Fruit fly (Drosophila melanogaster) whole organism, embryonic: Measurements from ENCODE around the gene mRpL10.

Experiments
- Asciz ChIP-seq: fragments of 200-800 bp; sonication (Bioruptor generic); optimal IDR thresholded peaks from 2 replicates; lab custom pipeline; 2017; ENCODE audit warnings: missing biosample characterization, mild to moderate bottlenecking, missing genetic modification characterization, missing genetic modification reagents
- CG10147 ChIP-seq: fragments of 200-800 bp; sonication (Bioruptor generic); optimal IDR thresholded peaks from 2 replicates; lab custom pipeline; 2019; ENCODE audit warnings: missing biosample characterization, mild to moderate bottlenecking, missing genetic modification characterization, moderate library complexity
- CG10267 ChIP-seq: fragments of 200-800 bp; sonication (Bioruptor generic); optimal IDR thresholded peaks from 2 replicates; lab custom pipeline; 2018; ENCODE audit warnings: missing biosample characterization, mild to moderate bottlenecking, missing genetic modification characterization, moderate library complexity
- CG10654 ChIP-seq: fragments of 200-800 bp; sonication (Bioruptor generic); optimal IDR thresholded peaks from 2 replicates; lab custom pipeline; 2016; ENCODE audit warnings: missing biosample characterization, missing genetic modification characterization
- CG10959 ChIP-seq: fragments of 200-800 bp; sonication (Bioruptor generic); IDR thresholded peaks from 2 replicates; pipeline ENCODE4 v1.3.6; 2022; ENCODE audit warnings: missing biosample characterization, missing genetic modification characterization
- CG10979 ChIP-seq: fragments of 200-800 bp; sonication (Bioruptor generic); optimal IDR thresholded peaks from 2 replicates; lab custom pipeline; 2018; ENCODE audit warnings: missing biosample characterization, mild to moderate bottlenecking, missing genetic modification characterization, moderate library complexity
- CG13894 ChIP-seq: fragments of 200-800 bp; sonication (Bioruptor generic); optimal IDR thresholded peaks from 3 replicates; lab custom pipeline; 2018; ENCODE audit warnings: missing biosample characterization, mild to moderate bottlenecking, missing genetic modification characterization, moderate library complexity
- CG14050 ChIP-seq: fragments of 200-800 bp; sonication (Bioruptor generic); IDR thresholded peaks from 3 replicates; pipeline ENCODE4 v1.3.6; 2022; ENCODE audit warnings: missing biosample characterization, missing genetic modification characterization
- CG14441 ChIP-seq: fragments of 200-800 bp; sonication (Bioruptor generic); IDR thresholded peaks from 2 replicates; pipeline ENCODE4 v1.3.6; 2022; ENCODE audit warnings: missing biosample characterization, missing genetic modification characterization
- CG14667 ChIP-seq: fragments of 200-800 bp; sonication (Bioruptor generic); IDR thresholded peaks from 2 replicates; pipeline ENCODE4 v1.3.6; 2022; ENCODE audit warnings: missing biosample characterization, missing genetic modification characterization
- CG14860 ChIP-seq: fragments of 200-800 bp; sonication (Bioruptor generic); IDR thresholded peaks from 3 replicates; pipeline ENCODE4 v1.3.6; 2022; ENCODE audit warnings: missing biosample characterization, missing genetic modification characterization; ENCODE audit not compliant: partially characterized antibody
- CG18011 ChIP-seq: fragments of 200-800 bp; sonication (Bioruptor generic); optimal IDR thresholded peaks from 2 replicates; lab custom pipeline; 2017; ENCODE audit warnings: missing biosample characterization, missing genetic modification characterization, mild to moderate bottlenecking, moderate library complexity, missing genotype
- CG2116 ChIP-seq: fragments of 200-800 bp; sonication (Bioruptor generic); optimal IDR thresholded peaks from 3 replicates; lab custom pipeline; 2018; ENCODE audit warnings: missing biosample characterization, mild to moderate bottlenecking, missing genetic modification characterization
- CG2129 ChIP-seq: fragments of 200-800 bp; sonication (Bioruptor generic); IDR thresholded peaks from 2 replicates; pipeline ENCODE4 v1.3.6; 2022; ENCODE audit warnings: missing biosample characterization, missing genetic modification characterization; ENCODE audit not compliant: partially characterized antibody
- CG2202 ChIP-seq: fragments of 200-800 bp; sonication (Bioruptor generic); optimal IDR thresholded peaks from 2 replicates; lab custom pipeline; 2018; ENCODE audit warnings: missing biosample characterization, mild to moderate bottlenecking, missing genetic modification characterization
- CG31441 ChIP-seq: fragments of 200-800 bp; sonication (Bioruptor generic); IDR thresholded peaks from 2 replicates; pipeline ENCODE4 v1.3.6; 2022; ENCODE audit warnings: missing biosample characterization, missing genetic modification characterization
- CG32532 ChIP-seq: fragments of 200-800 bp; sonication (Bioruptor generic); IDR thresholded peaks from 2 replicates; pipeline ENCODE4 v1.3.6; 2022; ENCODE audit warnings: missing biosample characterization, missing genetic modification characterization
- CG33557 ChIP-seq: fragments of 200-800 bp; sonication (Bioruptor generic); optimal IDR thresholded peaks from 2 replicates; lab custom pipeline; 2019; ENCODE audit warnings: missing biosample characterization, mild to moderate bottlenecking, missing genetic modification characterization, moderate library complexity
- CG3407 ChIP-seq: fragments of 200-800 bp; sonication (Bioruptor generic); optimal IDR thresholded peaks from 2 replicates; lab custom pipeline; 2018; ENCODE audit warnings: missing biosample characterization, mild to moderate bottlenecking, missing genetic modification characterization
- CG5180 ChIP-seq: fragments of 200-800 bp; sonication (Bioruptor generic); optimal IDR thresholded peaks from 3 replicates; lab custom pipeline; 2017; ENCODE audit warnings: missing biosample characterization, missing genetic modification characterization, mild to moderate bottlenecking, moderate library complexity, missing genetic modification reagents
- CG6813 ChIP-seq: fragments of 200-800 bp; sonication (Bioruptor generic); optimal IDR thresholded peaks from 2 replicates; lab custom pipeline; 2017; ENCODE audit warnings: missing biosample characterization, missing genetic modification characterization, mild to moderate bottlenecking, moderate library complexity, missing genetic modification reagents
- CG7271 ChIP-seq: fragments of 200-800 bp; sonication (Bioruptor generic); optimal IDR thresholded peaks from 2 replicates; lab custom pipeline; 2018; ENCODE audit warnings: missing biosample characterization, mild to moderate bottlenecking, missing genetic modification characterization, moderate library complexity
- CG7987 ChIP-seq: fragments of 200-800 bp; sonication (Bioruptor generic); optimal IDR thresholded peaks from 2 replicates; lab custom pipeline; 2018; ENCODE audit warnings: missing biosample characterization, mild to moderate bottlenecking, missing genetic modification characterization, moderate library complexity
- CG8924 ChIP-seq: fragments of 200-800 bp; optimal IDR thresholded peaks from 3 replicates; lab custom pipeline; 2019; ENCODE audit warnings: missing biosample characterization, mild to moderate bottlenecking, missing genetic modification characterization, moderate library complexity
- CG9609 ChIP-seq: fragments of 200-800 bp; sonication (Bioruptor generic); optimal IDR thresholded peaks from 3 replicates; lab custom pipeline; 2016; ENCODE audit warnings: missing biosample characterization, missing genetic modification characterization
- CG9876 ChIP-seq: fragments of 200-800 bp; sonication (Bioruptor generic); optimal IDR thresholded peaks from 2 replicates; lab custom pipeline; 2016; ENCODE audit warnings: missing biosample characterization, missing genetic modification characterization
- Dp ChIP-seq: fragments of 200-800 bp; sonication (Bioruptor generic); optimal IDR thresholded peaks from 2 replicates; lab custom pipeline; 2018; ENCODE audit warnings: missing biosample characterization, mild to moderate bottlenecking, missing genetic modification characterization, moderate library complexity
- Hr51 ChIP-seq, 2 experiments: fragments of 200-800 bp; sonication (Bioruptor generic); optimal IDR thresholded peaks; 2 replicates in 1 of 2; 3 replicates in 1 of 2; lab custom pipeline; 2016 to 2018; ENCODE audit warnings: missing biosample characterization in 2 of 2, missing genetic modification characterization in 2 of 2, mild to moderate bottlenecking in 1 of 2, moderate library complexity in 1 of 2
- MBD-R2 ChIP-seq: fragments of 200-800 bp; sonication (Bioruptor generic); IDR thresholded peaks from 2 replicates; pipeline ENCODE4 v1.3.6; 2022; ENCODE audit warnings: missing biosample characterization, missing genetic modification characterization
- MTF-1 ChIP-seq: fragments of 200-800 bp; sonication (Bioruptor generic); optimal IDR thresholded peaks from 2 replicates; lab custom pipeline; 2018; ENCODE audit warnings: missing biosample characterization, mild to moderate bottlenecking, missing genetic modification characterization, borderline replicate concordance
- NK7.1 ChIP-seq: fragments of 200-800 bp; sonication (Bioruptor generic); optimal IDR thresholded peaks from 3 replicates; lab custom pipeline; 2016; ENCODE audit warnings: missing biosample characterization, missing genetic modification characterization
- Nf-YB ChIP-seq: fragments of 200-800 bp; sonication (Bioruptor generic); optimal IDR thresholded peaks from 3 replicates; lab custom pipeline; 2019; ENCODE audit warnings: missing biosample characterization, mild to moderate bottlenecking, missing genetic modification characterization, moderate library complexity
- Optix ChIP-seq: fragments of 200-800 bp; sonication (Bioruptor generic); IDR thresholded peaks from 3 replicates; pipeline ENCODE4 v1.3.6; 2022; ENCODE audit warnings: missing biosample characterization, missing genetic modification characterization
- Vsx1 ChIP-seq: fragments of 200-800 bp; sonication (Bioruptor generic); optimal IDR thresholded peaks from 2 replicates; lab custom pipeline; 2017; ENCODE audit warnings: missing biosample characterization, mild to moderate bottlenecking, missing genetic modification characterization, missing genetic modification reagents
- Xrp1 ChIP-seq: fragments of 200-800 bp; sonication (Bioruptor generic); IDR thresholded peaks from 2 replicates; pipeline ENCODE4 v1.3.6; 2022; ENCODE audit warnings: missing biosample characterization, missing genetic modification characterization
- YL-1 ChIP-seq: fragments of 200-800 bp; sonication (Bioruptor generic); optimal IDR thresholded peaks from 3 replicates; lab custom pipeline; 2017; ENCODE audit warnings: missing biosample characterization, mild to moderate bottlenecking, missing genetic modification characterization
- chinmo ChIP-seq: fragments of 200-800 bp; sonication (Bioruptor generic); IDR thresholded peaks from 4 replicates; pipeline ENCODE4 v1.3.6; 2022; ENCODE audit warnings: missing biosample characterization, missing genetic modification characterization; ENCODE audit not compliant: partially characterized antibody
- cwo ChIP-seq: fragments of 200-800 bp; sonication (Bioruptor generic); optimal IDR thresholded peaks from 3 replicates; lab custom pipeline; 2017; ENCODE audit warnings: missing biosample characterization, missing genetic modification characterization, mild to moderate bottlenecking, moderate library complexity, missing genetic modification reagents
- dysf ChIP-seq: fragments of 200-800 bp; sonication (Bioruptor generic); IDR thresholded peaks from 3 replicates; pipeline ENCODE4 v1.3.6; 2022; ENCODE audit warnings: missing biosample characterization, missing genetic modification characterization
- fd96Cb ChIP-seq: fragments of 200-800 bp; sonication (Bioruptor generic); optimal IDR thresholded peaks from 2 replicates; lab custom pipeline; 2018; ENCODE audit warnings: missing biosample characterization, mild to moderate bottlenecking, missing genetic modification characterization, moderate library complexity
- gfzf ChIP-seq: fragments of 200-800 bp; sonication (Bioruptor generic); optimal IDR thresholded peaks from 2 replicates; lab custom pipeline; 2016; ENCODE audit warnings: missing biosample characterization, mild to moderate bottlenecking, missing genetic modification characterization, moderate library complexity
- gro ChIP-seq: fragments of 200-800 bp; sonication (Bioruptor generic); optimal IDR thresholded peaks from 2 replicates; lab custom pipeline; 2016; ENCODE audit warnings: missing biosample characterization, missing genetic modification characterization
- jing ChIP-seq: fragments of 200-800 bp; sonication (Bioruptor generic); optimal IDR thresholded peaks from 2 replicates; lab custom pipeline; 2018; ENCODE audit warnings: missing biosample characterization, mild to moderate bottlenecking, missing genetic modification characterization
- odd ChIP-seq: fragments of 200-800 bp; sonication (Bioruptor generic); optimal IDR thresholded peaks from 2 replicates; lab custom pipeline; 2017; ENCODE audit warnings: missing biosample characterization, mild to moderate bottlenecking, missing genetic modification characterization
- sd ChIP-seq: fragments of 200-800 bp; sonication (Bioruptor generic); optimal IDR thresholded peaks from 3 replicates; lab custom pipeline; 2018; ENCODE audit warnings: missing biosample characterization, mild to moderate bottlenecking, missing genetic modification characterization, moderate library complexity
- sob ChIP-seq: fragments of 200-800 bp; sonication (Bioruptor generic); IDR thresholded peaks from 2 replicates; pipeline ENCODE4 v1.3.6; 2022; ENCODE audit warnings: missing biosample characterization, missing genetic modification characterization
- tgo ChIP-seq: fragments of 200-800 bp; sonication (Bioruptor generic); IDR thresholded peaks from 3 replicates; pipeline ENCODE4 v1.3.6; 2022; ENCODE audit warnings: missing biosample characterization, missing genetic modification characterization
- toy ChIP-seq: fragments of 200-800 bp; sonication (Bioruptor generic); IDR thresholded peaks from 2 replicates; pipeline ENCODE4 v1.3.6; 2022; ENCODE audit warnings: missing biosample characterization, missing genetic modification characterization
- usp ChIP-seq: fragments of >200 bp; optimal IDR thresholded peaks from 2 replicates; lab custom pipeline; 2017; ENCODE audit warnings: missing biosample characterization, missing genetic modification characterization

mRpL10 gene

DNA sequence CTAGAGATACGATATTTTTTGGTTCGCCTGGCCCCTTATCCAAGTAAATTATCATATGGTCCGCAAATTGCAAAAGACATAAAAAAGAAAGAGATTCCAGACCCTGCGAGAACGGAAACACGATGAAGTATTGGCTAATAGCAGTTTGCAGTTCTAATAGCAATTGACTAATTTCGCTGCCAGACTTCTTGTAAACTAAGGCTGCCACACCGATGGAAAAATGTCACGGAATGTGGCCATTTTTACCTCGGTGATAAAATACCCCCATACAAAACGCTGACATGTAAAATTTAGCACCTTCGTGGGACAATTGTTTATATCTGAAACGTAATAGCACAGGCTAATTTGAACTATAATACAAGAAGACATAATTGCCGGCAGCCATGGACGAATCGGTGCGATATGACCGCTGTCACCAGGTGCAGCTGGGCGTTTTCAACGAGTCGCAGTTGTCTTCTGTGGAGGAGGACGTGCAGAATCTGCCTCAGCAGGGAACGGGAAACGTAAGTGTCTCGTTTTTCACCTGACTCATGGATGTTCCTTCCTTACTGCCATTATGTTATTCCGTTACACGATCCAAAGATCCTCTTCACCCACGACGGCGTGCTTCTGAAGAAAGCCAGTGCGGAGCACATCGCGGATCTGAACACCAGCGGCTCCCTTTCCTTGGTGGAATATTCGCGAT lies 3.7 kb downstream of the mRpL10 start, which contains the start of the genes Tbc1d15-17 and CG11617 (continued):
- no peak for TF ChIP-seq CG10959 (GFP tag; lab: Robert Waterston, UW)
- TF ChIP-seq usp, result no peak
- TF ChIP-seq toy, result no peak
- TF ChIP-seq CG2202 (tag; lab: Kevin White, UChicago), result no peak
- no peak for TF ChIP-seq Asciz (GFP tag; lab: Kevin White, UChicago)
- no peak for TF ChIP-seq tgo (GFP tag; lab: Robert Waterston, UW)
- TF ChIP-seq CG2129 (GFP tag; lab: Robert Waterston, UW), result no peak
- TF ChIP-seq CG7271 (tag; lab: Kevin White, UChicago), result no peak
- no peak for TF ChIP-seq CG5180 (GFP tag; lab: Kevin White, UChicago)
- TF ChIP-seq Dp (GFP tag; lab: Kevin White, UChicago), result peak; percentile 62
- no peak for TF ChIP-seq CG14860 (GFP tag; lab: Robert Waterston, UW)
- peak; percentile 59 for TF ChIP-seq CG2116 (GFP tag; lab: Kevin White, UChicago)
- no peak for TF ChIP-seq sob (GFP tag; lab: Robert Waterston, UW)
- TF ChIP-seq CG6813 (GFP tag; lab: Kevin White, UChicago), result no peak
- peak; percentile 9; the same call in 1 of the 3 replicates for TF ChIP-seq dysf
- no peak for TF ChIP-seq Optix (GFP tag; lab: Robert Waterston, UW)
- TF ChIP-seq CG9876 (GFP tag; lab: Kevin White, UChicago), result no peak
- TF ChIP-seq Hr51 (GFP tag; optimal IDR thresholded peaks at IDR 0.05; lab: Kevin White, UChicago), result no peak
- no peak for TF ChIP-seq CG32532 (GFP tag; lab: Robert Waterston, UW)
- no peak for TF ChIP-seq CG7987
- no peak for TF ChIP-seq CG18011 (GFP tag; lab: Kevin White, UChicago)
- TF ChIP-seq CG13894 (tag; lab: Kevin White, UChicago), result no peak
- no peak for TF ChIP-seq CG10979 (tag; lab: Kevin White, UChicago)
- peak; percentile 51 for TF ChIP-seq CG8924 (tag; lab: Kevin White, UChicago)
- TF ChIP-seq CG9609 (GFP tag; lab: Kevin White, UChicago), result no peak
- no peak for TF ChIP-seq fd96Cb (tag; lab: Kevin White, UChicago)
- TF ChIP-seq cwo (GFP tag; lab: Kevin White, UChicago), result no peak
- no peak for TF ChIP-seq odd (GFP tag; lab: Kevin White, UChicago)
- no peak for TF ChIP-seq jing (GFP tag; lab: Kevin White, UChicago)
- no peak for TF ChIP-seq CG14050 (GFP tag; lab: Robert Waterston, UW)
- TF ChIP-seq YL-1, result peak; percentile 77
- TF ChIP-seq CG10267, result peak; percentile 48
- TF ChIP-seq Vsx1 (GFP tag; lab: Kevin White, UChicago), result no peak
- no peak for TF ChIP-seq Nf-YB
- TF ChIP-seq CG14441 (GFP tag; lab: Robert Waterston, UW), result no peak
- no peak for TF ChIP-seq CG31441 (GFP tag; lab: Robert Waterston, UW)
- TF ChIP-seq CG14667 (GFP tag; lab: Robert Waterston, UW), result no peak
- no peak for TF ChIP-seq Xrp1
- TF ChIP-seq sd, result no peak
- TF ChIP-seq CG10654, result no peak
- TF ChIP-seq CG3407 (GFP tag; lab: Kevin White, UChicago), result no peak
- peak; percentile 94 for TF ChIP-seq gfzf (GFP tag; lab: Kevin White, UChicago)
- TF ChIP-seq MBD-R2 (GFP tag; lab: Robert Waterston, UW), result peak; percentile 97
- TF ChIP-seq MTF-1 (GFP tag; lab: Kevin White, UChicago), result no peak
- TF ChIP-seq CG10147 (GFP tag; lab: Kevin White, UChicago), result no peak
- no peak for TF ChIP-seq NK7.1 (GFP tag; lab: Kevin White, UChicago)
- no peak for TF ChIP-seq gro
- no peak for TF ChIP-seq CG33557 (GFP tag; lab: Kevin White, UChicago)
- 0 out of 4 replicates have a peak, but pooled peaks have one; percentile 8 for TF ChIP-seq chinmo
